Worm (Caenorhabditis elegans): ENCODE measurements around the gene unc-96.

DNA sequence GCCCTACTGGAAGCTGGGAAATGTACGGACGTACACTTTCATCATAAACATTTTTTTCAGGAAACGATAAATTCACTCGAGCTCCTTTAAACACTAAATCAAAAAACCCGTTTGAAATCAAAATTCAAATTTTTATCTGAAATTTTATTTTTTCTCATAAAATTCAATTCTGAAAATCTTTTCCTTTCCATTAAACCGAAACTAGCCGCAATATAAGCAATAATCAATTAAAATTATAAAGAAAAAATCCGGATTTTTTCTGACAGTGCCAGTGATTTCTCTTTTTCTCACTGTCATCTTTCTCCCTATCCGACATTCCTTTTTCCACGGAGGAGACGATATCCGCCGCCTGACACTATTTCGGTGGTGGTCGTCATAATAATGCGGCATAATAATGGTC, 34.8 kb upstream of the unc-96 start, which contains the start of gene lpr-7:
- TF ChIP-seq lin-11 (tag; optimal IDR thresholded peaks at IDR 0.05) (no peak), pha-4 (tag; optimal IDR thresholded peaks at IDR 0.05) (no peak), nhr-232 (tag; optimal IDR thresholded peaks at IDR 0.05) (no peak), ets-4 (tag; optimal IDR thresholded peaks at IDR 0.05) (no peak), gmeb-2 (tag; optimal IDR thresholded peaks at IDR 0.05) (no peak), K02D7.2 (tag; optimal IDR thresholded peaks at IDR 0.05) (no peak), tbx-2 (tag; optimal IDR thresholded peaks at IDR 0.05) (no peak), sox-2 (GFP tag; IDR thresholded peaks at IDR 0.05) (no peak), nhr-11 (tag; optimal IDR thresholded peaks at IDR 0.05) (no peak), sox-4 (tag; optimal IDR thresholded peaks at IDR 0.05) (no peak), pqm-1 (tag; optimal IDR thresholded peaks at IDR 0.05) (no peak), ceh-30 (tag; optimal IDR thresholded peaks at IDR 0.05) (no peak)
